Fruit fly (Drosophila melanogaster): ENCODE results near the gene RhoGAP92B.

The RhoGAP92B gene

dm6 chr3R:19904865-19905373 lies at the start of gene RhoGAP92B, which contains the start of gene Surf6 (continued):
- peak; percentile 65 for TF ChIP-seq Sry-δ (GFP tag; optimal IDR thresholded peaks at IDR 0.05)
- peak; percentile 79 for TF ChIP-seq HmgZ (tag; optimal IDR thresholded peaks at IDR 0.05)
- TF ChIP-seq croc (GFP tag; conservative IDR thresholded peaks at IDR 0.05): no peak
- TF ChIP-seq ara (GFP tag; IDR thresholded peaks at IDR 0.05): peak; percentile 45; the same call in 1 of the 2 replicates
- no peak for TF ChIP-seq bbx (GFP tag; IDR thresholded peaks at IDR 0.05; ENCODE audit: partially characterized antibody)
- 0 out of 2 replicates have a peak, but pooled peaks have one; percentile 18 for TF ChIP-seq Ada2b (GFP tag; IDR thresholded peaks at IDR 0.05)
- no peak for TF ChIP-seq inv (GFP tag; IDR thresholded peaks at IDR 0.05; ENCODE audit: partially characterized antibody)
- TF ChIP-seq peb (GFP tag; IDR thresholded peaks at IDR 0.05): no peak
- peak; percentile 42; the same call in 1 of the 2 replicates for TF ChIP-seq Taf1 (GFP tag; IDR thresholded peaks at IDR 0.05)
- TF ChIP-seq Tbp (GFP tag; optimal IDR thresholded peaks at IDR 0.05): peak; percentile 10
- no peak for TF ChIP-seq pnt (GFP tag; optimal IDR thresholded peaks at IDR 0.05)
- TF ChIP-seq hth (optimal IDR thresholded peaks at IDR 0.05): no peak
- TF ChIP-seq CG32772 (GFP tag; IDR thresholded peaks at IDR 0.05): 0 out of 2 replicates have a peak, but pooled peaks have one; percentile 23
- TF ChIP-seq pfk (GFP tag; optimal IDR thresholded peaks at IDR 0.05): peak; percentile 0
- TF ChIP-seq CG6854 (GFP tag; optimal IDR thresholded peaks at IDR 0.05): peak; percentile 11
- TF ChIP-seq wdn (GFP tag; IDR thresholded peaks at IDR 0.05): no peak
- peak; percentile 73 for TF ChIP-seq CG13624 (GFP tag; optimal IDR thresholded peaks at IDR 0.05)
- peak; percentile 17 for TF ChIP-seq CG5245 (GFP tag; optimal IDR thresholded peaks at IDR 0.05)
- TF ChIP-seq CG2116 (GFP tag; optimal IDR thresholded peaks at IDR 0.05): peak; percentile 69
- TF ChIP-seq vnd (GFP tag; IDR thresholded peaks at IDR 0.05; ENCODE audit: partially characterized antibody): no peak
- peak; percentile 76 for TF ChIP-seq CG31441 (GFP tag; IDR thresholded peaks at IDR 0.05)
- TF ChIP-seq GATAe (GFP tag; conservative IDR thresholded peaks at IDR 0.05): no peak
- no peak for TF ChIP-seq CG4707 (GFP tag; optimal IDR thresholded peaks at IDR 0.05)
- TF ChIP-seq CG10147 (GFP tag; optimal IDR thresholded peaks at IDR 0.05): peak; percentile 38
- peak; percentile 58 for TF ChIP-seq cg (GFP tag; optimal IDR thresholded peaks at IDR 0.05)
- peak; percentile 34 for TF ChIP-seq CG8290 (GFP tag; optimal IDR thresholded peaks at IDR 0.05)
- peak; percentile 31 to 64 for TF ChIP-seq CG8290 (tag; optimal IDR thresholded peaks at IDR 0.05)
- TF ChIP-seq CG10959 (GFP tag; IDR thresholded peaks at IDR 0.05): no peak
- TF ChIP-seq CG18011 (GFP tag; optimal IDR thresholded peaks at IDR 0.05): peak; percentile 28
- no peak for TF ChIP-seq emc (GFP tag; optimal IDR thresholded peaks at IDR 0.05)
- 0 out of 2 replicates have a peak, but pooled peaks have one; percentile 8 for TF ChIP-seq CG4360 (GFP tag; IDR thresholded peaks at IDR 0.05)
- TF ChIP-seq Vsx1 (GFP tag; optimal IDR thresholded peaks at IDR 0.05): peak; percentile 70
- peak; percentile 94 for TF ChIP-seq CG9797 (GFP tag; optimal IDR thresholded peaks at IDR 0.05)
- no peak for TF ChIP-seq CG10274 (GFP tag; optimal IDR thresholded peaks at IDR 0.05)
- no peak for TF ChIP-seq CG6654 (GFP tag; optimal IDR thresholded peaks at IDR 0.05)
- peak; percentile 42; the same call in 2 of the 4 replicates for TF ChIP-seq Dll (GFP tag; IDR thresholded peaks at IDR 0.05; ENCODE audit: partially characterized antibody)
- TF ChIP-seq gt (GFP tag; IDR thresholded peaks at IDR 0.05): no peak
- TF ChIP-seq amos (GFP tag; IDR thresholded peaks at IDR 0.05; ENCODE audit: partially characterized antibody): peak; percentile 41; the same call in 1 of the 2 replicates
- TF ChIP-seq esg (GFP tag; conservative IDR thresholded peaks at IDR 0.05): no peak; the same call in 1 of the 2 replicates
- TF ChIP-seq CG18619 (GFP tag; optimal IDR thresholded peaks at IDR 0.05): peak; percentile 67
- TF ChIP-seq fd102C (GFP tag; optimal IDR thresholded peaks at IDR 0.05): no peak
- peak; percentile 15 for TF ChIP-seq CG2875 (GFP tag; optimal IDR thresholded peaks at IDR 0.05)
- peak; percentile 71 for TF ChIP-seq CG32532 (GFP tag; IDR thresholded peaks at IDR 0.05)
- TF ChIP-seq CG16813 (GFP tag; IDR thresholded peaks at IDR 0.05; ENCODE audit: partially characterized antibody): peak; percentile 34; the same call in 1 of the 3 replicates
- peak; percentile 63; the same call in 1 of the 2 replicates for TF ChIP-seq Atf6 (GFP tag; IDR thresholded peaks at IDR 0.05)
- TF ChIP-seq nmo (GFP tag; optimal IDR thresholded peaks at IDR 0.05): peak; percentile 86
- TF ChIP-seq CG6175 (GFP tag; IDR thresholded peaks at IDR 0.05): no peak
- TF ChIP-seq NFAT (GFP tag; IDR thresholded peaks at IDR 0.05): peak; percentile 31; the same call in 1 of the 2 replicates
- peak; percentile 24 for TF ChIP-seq shn (GFP tag; optimal IDR thresholded peaks at IDR 0.05)
- no peak for TF ChIP-seq otp (GFP tag; IDR thresholded peaks at IDR 0.05)

All from whole organism, embryonic.